Fruit fly (Drosophila melanogaster): ENCODE measurements around the gene CG13875.
A peak's percentile ranks its signal among the peaks of the same experiment; 100 is the strongest.

The CG13875 gene

dm6 chr3L:156591-157303 is 23.0 kb upstream of the CG13875 start (continued):
- peak; percentile 81 for TF ChIP-seq exex (tag; optimal IDR thresholded peaks at IDR 0.05)
- no peak for TF ChIP-seq dpn (GFP tag; optimal IDR thresholded peaks at IDR 0.05)
- TF ChIP-seq CG32532 (GFP tag; IDR thresholded peaks at IDR 0.05): peak; percentile 12; the same call in 1 of the 2 replicates
- peak; percentile 63 for TF ChIP-seq caup (GFP tag; optimal IDR thresholded peaks at IDR 0.05; ENCODE audit: severe bottlenecking)
- TF ChIP-seq mirr (GFP tag; optimal IDR thresholded peaks at IDR 0.05): peak; percentile 86

dm6 chr3L:157674-158179 is 22.0 kb upstream of the CG13875 start:
- TF ChIP-seq CG13894 (tag; optimal IDR thresholded peaks at IDR 0.05) (peak; percentile 5), tll (GFP tag; optimal IDR thresholded peaks at IDR 0.05) (peak in 1 of 2 experiments; percentile 9), so (GFP tag; IDR thresholded peaks at IDR 0.05) (0 out of 3 replicates have a peak, but pooled peaks have one; percentile 23), CG14441 (GFP tag; IDR thresholded peaks at IDR 0.05) (no peak), Pdp1 (GFP tag; optimal IDR thresholded peaks at IDR 0.05) (peak in 1 of 2 experiments; percentile 1), cad (GFP tag; optimal IDR thresholded peaks at IDR 0.05) (peak; percentile 64), usp (GFP tag; optimal IDR thresholded peaks at IDR 0.05) (no peak), twi (tag; optimal IDR thresholded peaks at IDR 0.05) (peak; percentile 97), CG2199 (GFP tag; IDR thresholded peaks at IDR 0.05) (0 out of 3 replicates have a peak, but pooled peaks have one; percentile 12), dan (GFP tag; IDR thresholded peaks at IDR 0.05) (no peak)

- TF ChIP-seq Six4 (GFP tag; optimal IDR thresholded peaks at IDR 0.05): peak; percentile 26
- TF ChIP-seq Neu2 (GFP tag; optimal IDR thresholded peaks at IDR 0.05; ENCODE audit: borderline replicate concordance): no peak
- no peak for TF ChIP-seq CG10431 (GFP tag; optimal IDR thresholded peaks at IDR 0.05)
- no peak for TF ChIP-seq dimm (GFP tag; IDR thresholded peaks at IDR 0.05)
- TF ChIP-seq CG4360 (GFP tag; IDR thresholded peaks at IDR 0.05): peak; percentile 66
- no peak for TF ChIP-seq p53 (GFP tag; optimal IDR thresholded peaks at IDR 0.05)
- no peak for TF ChIP-seq Lhr (GFP tag; optimal IDR thresholded peaks at IDR 0.05)
- no peak for TF ChIP-seq CG6175 (GFP tag; IDR thresholded peaks at IDR 0.05)
- peak; percentile 44 for TF ChIP-seq sens (GFP tag)
- peak; percentile 78 for TF ChIP-seq pros (GFP tag; optimal IDR thresholded peaks at IDR 0.05)
- peak in 1 of 2 experiments; percentile 56 for TF ChIP-seq Eip74EF (GFP tag; optimal IDR thresholded peaks at IDR 0.05)
- 0 out of 2 replicates have a peak, but pooled peaks have one; percentile 14 for TF ChIP-seq Awh (GFP tag; IDR thresholded peaks at IDR 0.05)
- TF ChIP-seq pb (GFP tag; optimal IDR thresholded peaks at IDR 0.05): no peak
- TF ChIP-seq run (tag; optimal IDR thresholded peaks at IDR 0.05): no peak
- no peak for TF ChIP-seq CG14441 (GFP tag; IDR thresholded peaks at IDR 0.05)
- peak; percentile 14 for TF ChIP-seq stwl (tag; optimal IDR thresholded peaks at IDR 0.05)
- TF ChIP-seq CG8281 (tag; optimal IDR thresholded peaks at IDR 0.05): peak; percentile 19
- TF ChIP-seq Kr (GFP tag; optimal IDR thresholded peaks at IDR 0.05): no peak
- TF ChIP-seq rib (GFP tag; IDR thresholded peaks at IDR 0.05): no peak
- TF ChIP-seq CG2199 (GFP tag; IDR thresholded peaks at IDR 0.05): peak; percentile 26; the same call in 1 of the 3 replicates
- no peak for TF ChIP-seq Sox100B (GFP tag; optimal IDR thresholded peaks at IDR 0.05)
- no peak for TF ChIP-seq Hr3 (GFP tag; optimal IDR thresholded peaks at IDR 0.05)
- no peak for TF ChIP-seq kah (GFP tag; optimal IDR thresholded peaks at IDR 0.05)
- TF ChIP-seq Blimp-1 (GFP tag; optimal IDR thresholded peaks at IDR 0.05): peak; percentile 51
- TF ChIP-seq lilli (GFP tag; optimal IDR thresholded peaks at IDR 0.05): no peak
- TF ChIP-seq Rx (GFP tag; IDR thresholded peaks at IDR 0.05): no peak
- TF ChIP-seq Xrp1 (GFP tag; IDR thresholded peaks at IDR 0.05): no peak
- TF ChIP-seq CG11696 (GFP tag; IDR thresholded peaks at IDR 0.05): no peak
- TF ChIP-seq HHEX (GFP tag; optimal IDR thresholded peaks at IDR 0.05): no peak
- TF ChIP-seq Doc2 (GFP tag; IDR thresholded peaks at IDR 0.05): no peak
- TF ChIP-seq Poxn (GFP tag; IDR thresholded peaks at IDR 0.05): no peak
- TF ChIP-seq gcm (GFP tag; optimal IDR thresholded peaks at IDR 0.05): peak; percentile 42
These were observed 20.2 kb upstream of the CG13875 start for dm6 chr3L:159406-160084.

Measured in whole organism, embryonic.